Worm (Caenorhabditis elegans) whole organism, L2 larva: ENCODE results near the gene ZK381.62.
A peak's percentile ranks its signal among the peaks of the same experiment; 100 is the strongest.

Experiments
- C34F6.9 ChIP-seq: fragments of 150-350 bp; optimal IDR thresholded peaks from 2 replicates; lab custom pipeline; 2014; ENCODE audit warnings: missing biosample characterization, missing genetic modification characterization
- F13H6.1 ChIP-seq: sonication (generic microtip); optimal IDR thresholded peaks from 2 replicates; lab custom pipeline; 2016; ENCODE audit warnings: missing genetic modification characterization, missing compliant biosample characterization
- R02D3.7 ChIP-seq: fragments of 150-350 bp; optimal IDR thresholded peaks from 2 replicates; lab custom pipeline; 2014; ENCODE audit warnings: missing biosample characterization, missing genetic modification characterization
- ZK546.5 ChIP-seq: sonication (generic microtip); optimal IDR thresholded peaks from 2 replicates; lab custom pipeline; 2017; ENCODE audit warnings: missing biosample characterization, missing genetic modification characterization
- alr-1 ChIP-seq: fragments of 150-350 bp; optimal IDR thresholded peaks from 2 replicates; lab custom pipeline; 2014; ENCODE audit warnings: missing biosample characterization, missing genetic modification characterization
- ama-1 ChIP-seq: fragments of 150-350 bp; optimal IDR thresholded peaks from 2 replicates; lab custom pipeline; 2018; ENCODE audit warnings: inconsistent platforms
- blmp-1 ChIP-seq: sonication (generic microtip); optimal IDR thresholded peaks from 2 replicates; lab custom pipeline; 2017; ENCODE audit warnings: missing genetic modification characterization, mild to moderate bottlenecking, missing compliant biosample characterization, antibody characterized with exemption, moderate library complexity; ENCODE audit not compliant: insufficient read depth
- ceh-16 ChIP-seq: fragments of 150-350 bp; optimal IDR thresholded peaks from 2 replicates; lab custom pipeline; 2014; ENCODE audit warnings: missing biosample characterization, missing genetic modification characterization
- dmd-4 ChIP-seq: sonication (generic microtip); optimal IDR thresholded peaks from 2 replicates; lab custom pipeline; 2017; ENCODE audit warnings: missing biosample characterization, missing genetic modification characterization
- egl-27 ChIP-seq: sonication (generic microtip); optimal IDR thresholded peaks from 3 replicates; lab custom pipeline; 2017; ENCODE audit warnings: missing biosample characterization, missing genetic modification reagents, missing genetic modification characterization
- elt-1 ChIP-seq: fragments of 150-350 bp; optimal IDR thresholded peaks from 2 replicates; lab custom pipeline; 2014; ENCODE audit warnings: missing biosample characterization, missing genetic modification characterization
- elt-3 ChIP-seq: sonication (generic microtip); optimal IDR thresholded peaks from 2 replicates; lab custom pipeline; 2017; ENCODE audit warnings: missing biosample characterization, missing genetic modification characterization
- fos-1 ChIP-seq: fragments of 150-350 bp; optimal IDR thresholded peaks from 2 replicates; lab custom pipeline; 2014; ENCODE audit warnings: missing biosample characterization, missing genetic modification characterization
- gmeb-1 ChIP-seq: fragments of 150-350 bp; optimal IDR thresholded peaks from 2 replicates; lab custom pipeline; 2014; ENCODE audit warnings: missing biosample characterization, missing genetic modification characterization
- lin-13 ChIP-seq: fragments of 150-350 bp; optimal IDR thresholded peaks from 2 replicates; lab custom pipeline; 2014; ENCODE audit warnings: missing biosample characterization, missing genetic modification reagents, missing genetic modification characterization
- lin-39 ChIP-seq: fragments of 150-350 bp; optimal IDR thresholded peaks from 2 replicates; lab custom pipeline; 2014; ENCODE audit warnings: missing biosample characterization, missing genetic modification reagents, missing genetic modification characterization
- mab-5 ChIP-seq: fragments of 150-350 bp; optimal IDR thresholded peaks from 2 replicates; lab custom pipeline; 2014; ENCODE audit warnings: missing biosample characterization, missing genetic modification characterization
- nhr-10 ChIP-seq: sonication (generic microtip); optimal IDR thresholded peaks from 2 replicates; lab custom pipeline; 2017; ENCODE audit warnings: missing biosample characterization, missing genetic modification characterization
- nhr-11 ChIP-seq: fragments of 150-350 bp; optimal IDR thresholded peaks from 2 replicates; lab custom pipeline; 2014; ENCODE audit warnings: missing biosample characterization, missing genetic modification characterization
- nhr-12 ChIP-seq: fragments of 150-350 bp; optimal IDR thresholded peaks from 2 replicates; lab custom pipeline; 2014; ENCODE audit warnings: missing biosample characterization, missing genetic modification characterization
- nhr-21 ChIP-seq: fragments of 150-350 bp; optimal IDR thresholded peaks from 2 replicates; lab custom pipeline; 2014; ENCODE audit warnings: missing biosample characterization, missing genetic modification characterization
- nhr-23 ChIP-seq: fragments of 150-350 bp; optimal IDR thresholded peaks from 2 replicates; lab custom pipeline; 2014; ENCODE audit warnings: missing biosample characterization, missing genetic modification reagents, missing genetic modification characterization
- nhr-237 ChIP-seq: fragments of 150-350 bp; optimal IDR thresholded peaks from 2 replicates; lab custom pipeline; 2014; ENCODE audit warnings: missing biosample characterization, missing genetic modification characterization
- nhr-25 ChIP-seq: fragments of 150-350 bp; sonication (generic microtip); optimal IDR thresholded peaks from 3 replicates; lab custom pipeline; 2014; ENCODE audit warnings: missing biosample characterization, missing genetic modification characterization
- nhr-77 ChIP-seq: fragments of 150-350 bp; optimal IDR thresholded peaks from 2 replicates; lab custom pipeline; 2014; ENCODE audit warnings: missing biosample characterization, missing genetic modification characterization
- sem-4 ChIP-seq: fragments of 150-350 bp; optimal IDR thresholded peaks from 2 replicates; lab custom pipeline; 2014; ENCODE audit warnings: missing biosample characterization, missing genetic modification reagents, missing genetic modification characterization
- sma-3 ChIP-seq: sonication (generic microtip); optimal IDR thresholded peaks from 2 replicates; lab custom pipeline; 2016; ENCODE audit warnings: missing genetic modification reagents, missing genetic modification characterization, missing compliant biosample characterization
- sma-9 ChIP-seq, 2 experiments: fragments of 150-350 bp in 1 of 2; sonication (generic microtip) in 1 of 2; optimal IDR thresholded peaks; 2 replicates each; lab custom pipeline; 2014 to 2016; ENCODE audit warnings: missing genetic modification characterization in 2 of 2, mild to moderate bottlenecking in 1 of 2, missing biosample characterization in 1 of 2, missing compliant biosample characterization in 1 of 2, missing genetic modification reagents in 1 of 2, moderate library complexity in 1 of 2
- snpc-4 ChIP-seq: fragments of 150-350 bp; optimal IDR thresholded peaks from 2 replicates; lab custom pipeline; 2014; ENCODE audit warnings: missing biosample characterization, missing genetic modification characterization
- unc-39 ChIP-seq: fragments of 150-350 bp; optimal IDR thresholded peaks from 2 replicates; lab custom pipeline; 2014; ENCODE audit warnings: missing biosample characterization, missing genetic modification characterization
- unc-55 ChIP-seq: fragments of 150-350 bp; sonication (generic microtip); optimal IDR thresholded peaks from 3 replicates; lab custom pipeline; 2014; ENCODE audit warnings: missing biosample characterization, missing genetic modification reagents, missing genetic modification characterization
- unc-62 ChIP-seq: fragments of 150-350 bp; optimal IDR thresholded peaks from 2 replicates; lab custom pipeline; 2014; ENCODE audit warnings: missing biosample characterization, missing genetic modification reagents, missing genetic modification characterization
- zag-1 ChIP-seq: fragments of 150-350 bp; optimal IDR thresholded peaks from 2 replicates; lab custom pipeline; 2014; ENCODE audit warnings: missing biosample characterization, missing genetic modification characterization
- ztf-11 ChIP-seq: sonication (generic microtip); optimal IDR thresholded peaks from 2 replicates; lab custom pipeline; 2017; ENCODE audit warnings: missing biosample characterization, missing genetic modification characterization
- ztf-4 ChIP-seq: fragments of 150-350 bp; optimal IDR thresholded peaks from 2 replicates; lab custom pipeline; 2014; ENCODE audit warnings: missing biosample characterization, missing genetic modification characterization

ZK381.62 gene

ce11 chrIV:7012731-7013445 is 41.8 kb upstream of the ZK381.62 start:
- TF ChIP-seq mab-5, result no peak
- TF ChIP-seq nhr-11 (tag; lab: Kevin White, UChicago), result no peak
- no peak for TF ChIP-seq blmp-1 (tag; lab: Kevin White, UChicago)
- peak; percentile 42 for TF ChIP-seq unc-55
- TF ChIP-seq C34F6.9 (tag; lab: Kevin White, UChicago), result peak; percentile 42
- no peak for TF ChIP-seq lin-39 (tag; lab: Kevin White, UChicago)
- no peak for TF ChIP-seq ZK546.5 (tag; lab: Kevin White, UChicago)
- no peak for TF ChIP-seq dmd-4 (tag; lab: Kevin White, UChicago)
- TF ChIP-seq gmeb-1 (tag; lab: Kevin White, UChicago), result no peak
- TF ChIP-seq fos-1 (tag; lab: Kevin White, UChicago), result peak; percentile 34
- no peak for TF ChIP-seq ztf-4 (tag; lab: Kevin White, UChicago)
- no peak for TF ChIP-seq nhr-25 (tag; lab: Kevin White, UChicago)
- no peak for TF ChIP-seq egl-27
- no peak for TF ChIP-seq lin-13 (GFP tag; lab: Kevin White, UChicago)

DNA sequence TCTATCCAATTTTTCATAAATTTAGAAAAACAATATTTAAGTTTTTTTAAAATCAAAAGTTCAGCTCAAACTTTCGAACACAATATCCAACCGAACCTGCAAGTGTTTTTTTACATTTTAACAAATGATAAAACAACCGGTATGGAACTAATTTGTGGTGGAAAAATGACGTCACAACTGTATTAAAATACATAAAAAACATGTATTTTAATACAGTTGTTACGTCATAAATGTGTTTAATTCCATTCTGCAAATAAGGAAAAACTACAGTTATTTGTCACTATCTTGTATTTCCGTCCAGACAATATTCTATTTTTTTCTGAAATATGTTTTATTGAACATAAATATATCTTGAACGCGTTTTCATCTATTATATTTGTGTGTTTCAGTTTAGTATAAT is 41.1 kb upstream of the ZK381.62 start:
- TF ChIP-seq R02D3.7 (tag; lab: Kevin White, UChicago) (no peak), ama-1 (lab: Kevin White, UChicago) (no peak), C34F6.9 (tag; lab: Kevin White, UChicago) (no peak), nhr-237 (tag; lab: Kevin White, UChicago) (no peak), nhr-10 (no peak), snpc-4 (tag; lab: Kevin White, UChicago) (no peak), dmd-4 (tag; lab: Kevin White, UChicago) (no peak), nhr-21 (no peak), unc-62 (GFP tag; lab: Kevin White, UChicago) (no peak), zag-1 (no peak), elt-1 (tag; lab: Kevin White, UChicago) (no peak), sem-4 (no peak), ceh-16 (tag; lab: Kevin White, UChicago) (no peak), mab-5 (no peak), nhr-77 (tag; lab: Kevin White, UChicago) (no peak), ztf-11 (tag; lab: Kevin White, UChicago) (no peak), F13H6.1 (tag; lab: Kevin White, UChicago) (no peak)

DNA sequence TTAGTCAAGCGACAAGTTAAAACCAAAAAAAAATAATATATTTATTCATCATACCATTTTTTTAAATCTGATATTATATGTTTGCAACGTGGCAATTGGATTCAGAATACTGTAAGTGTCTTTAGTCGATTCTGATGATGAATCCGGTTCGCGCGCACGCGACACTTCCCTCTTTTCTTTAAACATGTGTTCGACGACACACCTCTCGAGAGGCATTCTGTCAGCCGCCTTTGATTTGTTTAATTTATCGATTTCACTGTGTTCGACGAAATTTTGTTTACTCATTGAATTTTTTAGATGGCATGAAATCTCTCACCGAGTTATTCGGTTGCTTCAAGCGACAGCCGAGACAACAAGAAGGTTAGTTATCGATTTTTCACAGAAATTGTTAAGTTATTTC is 40.6 kb upstream of the ZK381.62 start, which contains the start of gene trxr-1:
Gene trxr-1 (plus strand): TSS at position 227 of the 400 bp plus-strand sequence.
- no peak for TF ChIP-seq zag-1
- TF ChIP-seq unc-55, result no peak
- no peak for TF ChIP-seq elt-3
- no peak for TF ChIP-seq unc-39 (tag; lab: Kevin White, UChicago)
- TF ChIP-seq nhr-237 (tag; lab: Kevin White, UChicago), result no peak
- TF ChIP-seq lin-39 (tag; lab: Kevin White, UChicago), result no peak
- TF ChIP-seq ztf-4 (tag; lab: Kevin White, UChicago), result no peak
- no peak for TF ChIP-seq nhr-23
- no peak for TF ChIP-seq unc-62 (GFP tag; lab: Kevin White, UChicago)
- no peak for TF ChIP-seq nhr-11 (tag; lab: Kevin White, UChicago)

ce11 chrIV:7010835-7011234 is 39.7 kb upstream of the ZK381.62 start, which contains the start of gene C25A8.1:
Gene C25A8.1 (plus strand): TSS chrIV:7011135.
- TF ChIP-seq fos-1 (tag; lab: Kevin White, UChicago) (no peak), unc-55 (no peak), lin-13 (GFP tag; lab: Kevin White, UChicago) (no peak), nhr-237 (tag; lab: Kevin White, UChicago) (no peak), sma-9 (GFP tag; optimal IDR thresholded peaks at IDR 0.05; lab: Kevin White, UChicago) (no peak), sma-9 (tag; optimal IDR thresholded peaks at IDR 0.05; lab: Kevin White, UChicago) (no peak), alr-1 (tag; lab: Kevin White, UChicago) (no peak), nhr-10 (no peak), sma-3 (GFP tag; lab: Kevin White, UChicago) (no peak), unc-62 (GFP tag; lab: Kevin White, UChicago) (no peak), ZK546.5 (tag; lab: Kevin White, UChicago) (no peak), nhr-12 (tag; lab: Kevin White, UChicago) (no peak), sem-4 (no peak)
